Worm (Caenorhabditis elegans): Measurements from ENCODE around the gene F17C11.11.
A peak's percentile ranks its signal among the peaks of the same experiment; 100 is the strongest.

The F17C11.11 gene

ce11 chrV:10951655-10952278, 13.2 kb upstream of the F17C11.11 start, which contains the start of gene F17C11.4:
Gene F17C11.4 (plus strand): TSS chrV:10951860.
- peak; percentile 17; the same call in 1 of the 2 replicates for TF ChIP-seq tbx-37 (GFP tag; conservative IDR thresholded peaks at IDR 0.05)
- TF ChIP-seq F13C5.2 (tag; optimal IDR thresholded peaks at IDR 0.05): no peak
- 0 out of 2 replicates have a peak, but pooled peaks have one; percentile 6 for TF ChIP-seq sea-1 (GFP tag; conservative IDR thresholded peaks at IDR 0.05)

ce11 chrV:10949511-10949910, 10.9 kb upstream of the F17C11.11 start, which contains the start of gene col-153:
Gene col-153 (plus strand): TSS chrV:10949811.
- TF ChIP-seq aly-1 (tag; optimal IDR thresholded peaks at IDR 0.05) (no peak), flt-1 (GFP tag; IDR thresholded peaks at IDR 0.05) (no peak), ceh-36 (tag; optimal IDR thresholded peaks at IDR 0.05) (no peak), tbx-11 (GFP tag; IDR thresholded peaks at IDR 0.05) (no peak), B0310.2 (tag; optimal IDR thresholded peaks at IDR 0.05) (no peak), hmbx-1 (tag; optimal IDR thresholded peaks at IDR 0.05) (no peak), ets-7 (tag; optimal IDR thresholded peaks at IDR 0.05) (no peak), F13C5.2 (tag; optimal IDR thresholded peaks at IDR 0.05) (no peak), scrt-1 (GFP tag; IDR thresholded peaks at IDR 0.05) (no peak), pes-1 (GFP tag; IDR thresholded peaks at IDR 0.05) (no peak), hnd-1 (tag; optimal IDR thresholded peaks at IDR 0.05) (no peak), ceh-13 (GFP tag; optimal IDR thresholded peaks at IDR 0.05) (no peak), tbx-37 (GFP tag; conservative IDR thresholded peaks at IDR 0.05) (no peak), tra-4 (tag; optimal IDR thresholded peaks at IDR 0.05) (no peak), hmg-4 (GFP tag; optimal IDR thresholded peaks at IDR 0.05) (no peak), sea-1 (GFP tag; conservative IDR thresholded peaks at IDR 0.05) (no peak), ama-1 (optimal IDR thresholded peaks at IDR 0.05) (no peak)

- no peak for TF ChIP-seq pes-1 (GFP tag; IDR thresholded peaks at IDR 0.05)
- no peak for TF ChIP-seq tbx-11 (GFP tag; IDR thresholded peaks at IDR 0.05)
These were observed 9.3 kb upstream of the F17C11.11 start, which contains the start of gene F17C11.2 for ce11 chrV:10947930-10948329. Gene F17C11.2 (plus strand): TSS chrV:10948230.

ce11 chrV:10947210-10947609, 8.6 kb upstream of the F17C11.11 start:
- TF ChIP-seq F13C5.2 (tag; optimal IDR thresholded peaks at IDR 0.05) (no peak), ceh-13 (GFP tag; optimal IDR thresholded peaks at IDR 0.05) (no peak), ama-1 (optimal IDR thresholded peaks at IDR 0.05) (no peak), tbx-37 (GFP tag; conservative IDR thresholded peaks at IDR 0.05) (no peak), pes-1 (GFP tag; IDR thresholded peaks at IDR 0.05) (no peak), hmg-4 (GFP tag; optimal IDR thresholded peaks at IDR 0.05) (no peak), aly-1 (tag; optimal IDR thresholded peaks at IDR 0.05) (no peak), hmbx-1 (tag; optimal IDR thresholded peaks at IDR 0.05) (no peak), scrt-1 (GFP tag; IDR thresholded peaks at IDR 0.05) (no peak), flt-1 (GFP tag; IDR thresholded peaks at IDR 0.05) (no peak), B0310.2 (tag; optimal IDR thresholded peaks at IDR 0.05) (no peak), hnd-1 (tag; optimal IDR thresholded peaks at IDR 0.05) (no peak), tbx-11 (GFP tag; IDR thresholded peaks at IDR 0.05) (no peak), sea-1 (GFP tag; conservative IDR thresholded peaks at IDR 0.05) (no peak), ets-7 (tag; optimal IDR thresholded peaks at IDR 0.05) (no peak), ceh-36 (tag; optimal IDR thresholded peaks at IDR 0.05) (no peak)

- TF ChIP-seq hmg-4 (GFP tag; optimal IDR thresholded peaks at IDR 0.05) (no peak), tbx-11 (GFP tag; IDR thresholded peaks at IDR 0.05) (no peak), hnd-1 (tag; optimal IDR thresholded peaks at IDR 0.05) (no peak)
These were observed 6.3 kb upstream of the F17C11.11 start for ce11 chrV:10944903-10945302.

ce11 chrV:10942161-10942560, 3.5 kb upstream of the F17C11.11 start, which contains the start of gene zip-9:
Gene zip-9 (plus strand): TSS chrV:10942461.
- TF ChIP-seq ets-7 (tag; optimal IDR thresholded peaks at IDR 0.05) (no peak), pes-1 (GFP tag; IDR thresholded peaks at IDR 0.05) (no peak), ceh-36 (tag; optimal IDR thresholded peaks at IDR 0.05) (no peak), hmbx-1 (tag; optimal IDR thresholded peaks at IDR 0.05) (no peak), tra-4 (tag; optimal IDR thresholded peaks at IDR 0.05) (no peak), hmg-4 (GFP tag; optimal IDR thresholded peaks at IDR 0.05) (no peak)

- no peak for TF ChIP-seq aly-1 (tag; optimal IDR thresholded peaks at IDR 0.05)
- no peak for TF ChIP-seq pes-1 (GFP tag; IDR thresholded peaks at IDR 0.05)
- no peak for TF ChIP-seq ceh-13 (GFP tag; optimal IDR thresholded peaks at IDR 0.05)
- TF ChIP-seq hnd-1 (tag; optimal IDR thresholded peaks at IDR 0.05): no peak
- no peak for TF ChIP-seq flt-1 (GFP tag; IDR thresholded peaks at IDR 0.05)
- TF ChIP-seq scrt-1 (GFP tag; IDR thresholded peaks at IDR 0.05): no peak
These were observed 2.5 kb upstream of the F17C11.11 start, which contains the start of gene F17C11.26 for ce11 chrV:10941150-10941549. Gene F17C11.26 (plus strand): TSS chrV:10941450.

ce11 chrV:10940571-10940991, 2.0 kb upstream of the F17C11.11 start:
- TF ChIP-seq B0310.2 (tag; optimal IDR thresholded peaks at IDR 0.05) (no peak), hnd-1 (tag; optimal IDR thresholded peaks at IDR 0.05) (no peak), pes-1 (GFP tag; IDR thresholded peaks at IDR 0.05) (no peak)
